Worm (Caenorhabditis elegans) whole organism, L3 larva: ENCODE measurements around the gene ugt-51.
A peak's percentile ranks its signal among the peaks of the same experiment; 100 is the strongest.

Experiments used
- R02D3.7 ChIP-seq: fragments of 150-350 bp; optimal IDR thresholded peaks from 2 replicates; lab custom pipeline; 2014; ENCODE audit warnings: missing biosample characterization, missing genetic modification characterization
- ama-1 ChIP-seq: fragments of 150-350 bp; optimal IDR thresholded peaks from 2 replicates; lab custom pipeline; 2018
- ceh-16 ChIP-seq: sonication (generic microtip); optimal IDR thresholded peaks from 2 replicates; lab custom pipeline; 2017; ENCODE audit warnings: missing biosample characterization, missing genetic modification characterization
- ceh-28 ChIP-seq: fragments of 150-350 bp; optimal IDR thresholded peaks from 2 replicates; lab custom pipeline; 2014; ENCODE audit warnings: missing biosample characterization, missing genetic modification reagents, missing genetic modification characterization
- egl-27 ChIP-seq: sonication (generic microtip); optimal IDR thresholded peaks from 4 replicates; lab custom pipeline; 2017; ENCODE audit warnings: missing biosample characterization, missing genetic modification reagents, missing genetic modification characterization
- elt-1 ChIP-seq: fragments of 150-350 bp; optimal IDR thresholded peaks from 2 replicates; lab custom pipeline; 2014; ENCODE audit warnings: missing biosample characterization, missing genetic modification characterization
- elt-2 ChIP-seq: sonication (generic microtip); optimal IDR thresholded peaks from 2 replicates; lab custom pipeline; 2016; ENCODE audit warnings: missing genetic modification reagents, mild to moderate bottlenecking, missing genetic modification characterization, missing compliant biosample characterization
- elt-3 ChIP-seq, 3 experiments: fragments of 150-350 bp in 1 of 3; sonication (generic microtip) in 2 of 3; optimal IDR thresholded peaks; 2 replicates in 2 of 3; 4 replicates in 1 of 3; lab custom pipeline; 2014 to 2017; ENCODE audit warnings: missing biosample characterization in 3 of 3, missing genetic modification characterization in 3 of 3
- eor-1 ChIP-seq, 2 experiments: fragments of 150-350 bp; optimal IDR thresholded peaks; 2 replicates each; lab custom pipeline; 2014 to 2018; ENCODE audit warnings: missing biosample characterization in 2 of 2, missing genetic modification characterization in 2 of 2
- fkh-10 ChIP-seq: sonication (generic microtip); optimal IDR thresholded peaks from 2 replicates; lab custom pipeline; 2017; ENCODE audit warnings: missing biosample characterization, missing genetic modification reagents, missing genetic modification characterization
- fos-1 ChIP-seq: fragments of 150-350 bp; optimal IDR thresholded peaks from 2 replicates; lab custom pipeline; 2014; ENCODE audit warnings: missing biosample characterization, missing genetic modification characterization
- hmg-11 ChIP-seq: sonication (generic microtip); optimal IDR thresholded peaks from 2 replicates; lab custom pipeline; 2016; ENCODE audit warnings: missing genetic modification characterization, missing compliant biosample characterization
- jun-1 ChIP-seq: fragments of 150-350 bp; optimal IDR thresholded peaks from 2 replicates; lab custom pipeline; 2014; ENCODE audit warnings: missing biosample characterization, missing genetic modification reagents, missing genetic modification characterization
- lin-15B ChIP-seq: fragments of 150-350 bp; optimal IDR thresholded peaks from 2 replicates; lab custom pipeline; 2014; ENCODE audit warnings: missing biosample characterization, missing genetic modification characterization
- mdl-1 ChIP-seq: fragments of 150-350 bp; optimal IDR thresholded peaks from 2 replicates; lab custom pipeline; 2014; ENCODE audit warnings: missing biosample characterization, missing genetic modification characterization
- mml-1 ChIP-seq: fragments of 150-350 bp; sonication (generic microtip); optimal IDR thresholded peaks from 3 replicates; lab custom pipeline; 2014; ENCODE audit warnings: missing biosample characterization, missing genetic modification characterization
- nfya-1 ChIP-seq: sonication (generic microtip); optimal IDR thresholded peaks from 2 replicates; lab custom pipeline; 2017; ENCODE audit warnings: missing genetic modification characterization, mild to moderate bottlenecking, missing compliant biosample characterization, antibody characterized with exemption, moderate library complexity; ENCODE audit not compliant: insufficient read depth
- nhr-11 ChIP-seq: fragments of 150-350 bp; optimal IDR thresholded peaks from 2 replicates; lab custom pipeline; 2014; ENCODE audit warnings: missing biosample characterization, missing genetic modification characterization
- nhr-23 ChIP-seq: fragments of 150-350 bp; optimal IDR thresholded peaks from 2 replicates; lab custom pipeline; 2014; ENCODE audit warnings: missing biosample characterization, missing genetic modification reagents, missing genetic modification characterization
- nhr-67 ChIP-seq: fragments of 150-350 bp; optimal IDR thresholded peaks from 2 replicates; lab custom pipeline; 2014; ENCODE audit warnings: missing biosample characterization, missing genetic modification characterization
- nhr-77 ChIP-seq: fragments of 150-350 bp; optimal IDR thresholded peaks from 2 replicates; lab custom pipeline; 2014; ENCODE audit warnings: missing biosample characterization, missing genetic modification characterization
- pha-4 ChIP-seq: fragments of 150-350 bp; optimal IDR thresholded peaks from 2 replicates; lab custom pipeline; 2014; ENCODE audit warnings: missing biosample characterization, missing genetic modification reagents, missing genetic modification characterization
- pqm-1 ChIP-seq: fragments of 150-350 bp; optimal IDR thresholded peaks from 2 replicates; lab custom pipeline; 2017; ENCODE audit warnings: missing biosample characterization, missing genetic modification characterization, inconsistent platforms
- skn-1 ChIP-seq: fragments of 150-350 bp; optimal IDR thresholded peaks from 2 replicates; lab custom pipeline; 2014; ENCODE audit warnings: missing biosample characterization, missing genetic modification characterization
- snpc-4 ChIP-seq: fragments of 150-350 bp; optimal IDR thresholded peaks from 2 replicates; lab custom pipeline; 2014; ENCODE audit warnings: missing biosample characterization, missing genetic modification characterization
- unc-39 ChIP-seq: sonication (generic microtip); optimal IDR thresholded peaks from 4 replicates; lab custom pipeline; 2017; ENCODE audit warnings: missing biosample characterization, missing genetic modification characterization
- ztf-4 ChIP-seq: fragments of 150-350 bp; optimal IDR thresholded peaks from 2 replicates; lab custom pipeline; 2014; ENCODE audit warnings: missing biosample characterization, missing genetic modification characterization

ugt-51 gene

DNA sequence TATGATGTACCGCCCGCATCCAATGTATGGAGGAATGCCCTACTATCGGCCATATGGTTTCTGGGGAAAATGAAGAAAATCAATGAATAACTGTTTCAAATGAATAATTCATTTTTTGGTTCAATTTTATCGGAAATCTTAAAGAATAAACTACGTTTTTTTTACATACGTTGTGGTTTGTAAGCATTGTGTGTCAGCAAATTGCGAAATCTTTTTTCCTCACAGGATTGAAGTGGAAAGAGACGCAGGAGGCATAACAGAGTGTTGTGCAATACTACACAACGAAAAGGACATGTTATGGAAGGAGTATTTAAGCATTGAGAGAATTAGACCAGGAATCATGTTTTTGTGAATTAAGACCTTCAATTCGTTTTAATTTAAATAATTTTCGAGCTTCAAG lies 45.7 kb downstream of the ugt-51 start:
- TF ChIP-seq hmg-11 (tag; lab: Kevin White, UChicago) (peak; percentile 26), mdl-1 (tag; lab: Kevin White, UChicago) (no peak), jun-1 (tag; lab: Kevin White, UChicago) (no peak), pqm-1 (tag; lab: Kevin White, UChicago) (peak; percentile 29), eor-1 (tag; optimal IDR thresholded peaks at IDR 0.05; lab: Kevin White, UChicago) (no peak), elt-1 (tag; lab: Kevin White, UChicago) (no peak), ceh-28 (no peak), fos-1 (tag; lab: Kevin White, UChicago) (no peak), skn-1 (tag; lab: Kevin White, UChicago) (peak; percentile 12), pha-4 (peak; percentile 58), ceh-16 (tag; lab: Kevin White, UChicago) (no peak), fkh-10 (GFP tag; lab: Kevin White, UChicago) (peak; percentile 1)

DNA sequence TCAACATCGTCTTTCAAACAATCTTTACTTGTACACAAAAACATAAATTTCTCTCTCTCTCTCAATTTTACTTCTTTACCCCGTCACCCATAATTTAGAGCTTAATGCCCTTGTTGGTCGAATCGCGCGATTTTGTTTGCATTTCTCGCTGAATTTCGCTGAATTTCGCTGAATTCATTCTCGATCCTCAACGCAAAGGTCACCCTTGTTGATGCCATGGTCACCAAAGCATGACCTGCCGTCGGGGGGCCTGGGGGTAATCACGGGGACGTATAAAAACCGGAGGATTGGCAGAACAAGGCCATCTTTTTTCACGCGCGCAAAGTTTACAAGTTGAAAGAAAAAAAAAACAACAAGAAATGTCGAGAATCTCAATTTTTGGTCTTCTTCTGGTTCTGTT lies 47.1 kb downstream of the ugt-51 start, which contains the start of gene F14F9.8:
Gene F14F9.8 (plus strand): TSS at position 301 of the 400 bp plus-strand sequence.
- no peak for TF ChIP-seq ceh-28
- TF ChIP-seq fos-1 (tag; lab: Kevin White, UChicago): no peak
- TF ChIP-seq pqm-1 (tag; lab: Kevin White, UChicago): no peak
- TF ChIP-seq mml-1 (tag; lab: Kevin White, UChicago): no peak
- TF ChIP-seq ztf-4 (tag; lab: Kevin White, UChicago): no peak

DNA sequence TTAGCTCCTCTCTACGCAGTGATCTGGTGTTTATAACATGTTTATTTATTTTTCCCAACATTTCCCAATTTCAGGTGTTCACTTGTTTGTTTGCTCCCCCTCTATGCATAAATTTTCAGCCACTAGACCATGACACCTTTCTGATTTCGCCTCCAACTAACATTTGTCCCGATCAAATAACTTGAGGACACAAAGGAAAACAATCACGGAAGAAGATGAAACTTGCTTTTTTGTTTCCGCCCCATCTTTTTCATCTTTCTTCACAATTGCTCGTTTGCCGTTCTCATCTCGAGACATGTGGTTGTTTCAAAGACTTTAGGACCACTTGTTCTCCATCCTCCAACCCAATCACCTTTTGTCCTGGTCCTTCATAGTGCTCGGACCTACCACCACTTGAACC lies 50.3 kb downstream of the ugt-51 start, which contains the start of gene F14F9.5:
Gene F14F9.5 (plus strand): TSS at position 301 of the 400 bp plus-strand sequence.
- TF ChIP-seq unc-39 (tag; lab: Kevin White, UChicago) (no peak), nhr-77 (tag; lab: Kevin White, UChicago) (no peak), nfya-1 (tag; lab: Kevin White, UChicago) (no peak), elt-2 (tag; lab: Kevin White, UChicago) (no peak), lin-15B (tag; lab: Kevin White, UChicago) (no peak), egl-27 (no peak), nhr-23 (tag; lab: Kevin White, UChicago) (no peak), elt-3 (tag; optimal IDR thresholded peaks at IDR 0.05; lab: Kevin White, UChicago) (no peak), ztf-4 (tag; lab: Kevin White, UChicago) (no peak), elt-1 (tag; lab: Kevin White, UChicago) (no peak), nhr-67 (tag; lab: Kevin White, UChicago) (no peak), fkh-10 (GFP tag; lab: Kevin White, UChicago) (no peak), nhr-11 (no peak), ceh-28 (no peak), R02D3.7 (tag; lab: Kevin White, UChicago) (no peak), ceh-16 (tag; lab: Kevin White, UChicago) (no peak), hmg-11 (tag; lab: Kevin White, UChicago) (no peak), snpc-4 (tag; lab: Kevin White, UChicago) (no peak), ama-1 (lab: Kevin White, UChicago) (no peak), fos-1 (tag; lab: Kevin White, UChicago) (no peak)
